Fruit fly (Drosophila melanogaster) S2 (cell line): ENCODE results near the gene Dh44.

Source experiments
- CG8478 ChIP-seq: fragments of >200 bp; optimal IDR thresholded peaks from 2 replicates; lab custom pipeline; 2018
- CTCF ChIP-seq, 2 experiments: fragments of >200 bp; optimal IDR thresholded peaks; 2 replicates each; lab custom pipeline; 2018

dm6 chr3R:9593408-9594250, 44.4 kb upstream of the Dh44 start:
- no peak for TF ChIP-seq CTCF (optimal IDR thresholded peaks at IDR 0.05; lab: Kevin White, UChicago)
- TF ChIP-seq CG8478 (lab: Kevin White, UChicago), result no peak
